Fruit fly (Drosophila melanogaster) whole organism, embryonic: ENCODE data around the gene CG9166.

ENCODE experiments used
- Abd-B ChIP-seq: fragments of 200-800 bp; sonication (Bioruptor generic); optimal IDR thresholded peaks from 2 replicates; lab custom pipeline; 2018; ENCODE audit warnings: missing biosample characterization, mild to moderate bottlenecking, missing genetic modification characterization, moderate library complexity
- Bgb ChIP-seq: fragments of 200-800 bp; sonication (Bioruptor generic); IDR thresholded peaks from 2 replicates; pipeline ENCODE4 v1.3.6; 2022; ENCODE audit warnings: missing biosample characterization, missing genetic modification characterization; ENCODE audit not compliant: partially characterized antibody
- CG11398 ChIP-seq: fragments of 200-800 bp; sonication (Bioruptor generic); optimal IDR thresholded peaks from 2 replicates; lab custom pipeline; 2016; ENCODE audit warnings: missing biosample characterization, missing genetic modification characterization
- CG11504 ChIP-seq: fragments of 200-800 bp; sonication (Bioruptor generic); optimal IDR thresholded peaks from 3 replicates; lab custom pipeline; 2019; ENCODE audit warnings: missing biosample characterization, mild to moderate bottlenecking, missing genetic modification characterization, moderate library complexity
- CG13287 ChIP-seq: fragments of 200-800 bp; sonication (Bioruptor generic); IDR thresholded peaks from 2 replicates; pipeline ENCODE4 v1.3.6; 2022; ENCODE audit warnings: missing biosample characterization, missing genetic modification characterization; ENCODE audit not compliant: partially characterized antibody
- CG14860 ChIP-seq: fragments of 200-800 bp; sonication (Bioruptor generic); IDR thresholded peaks from 3 replicates; pipeline ENCODE4 v1.3.6; 2022; ENCODE audit warnings: missing biosample characterization, missing genetic modification characterization; ENCODE audit not compliant: partially characterized antibody
- CG1603 ChIP-seq: fragments of 200-800 bp; sonication (Bioruptor generic); optimal IDR thresholded peaks from 2 replicates; lab custom pipeline; 2019; ENCODE audit warnings: missing biosample characterization, mild to moderate bottlenecking, missing genetic modification characterization, moderate library complexity
- CG16813 ChIP-seq: fragments of 200-800 bp; sonication (Bioruptor generic); IDR thresholded peaks from 3 replicates; pipeline ENCODE4 v1.3.6; 2022; ENCODE audit warnings: missing biosample characterization, missing genetic modification characterization; ENCODE audit not compliant: partially characterized antibody
- CG18619 ChIP-seq: fragments of 200-800 bp; sonication (Bioruptor generic); optimal IDR thresholded peaks from 3 replicates; lab custom pipeline; 2017; ENCODE audit warnings: missing biosample characterization, mild to moderate bottlenecking, missing genetic modification characterization
- CG2129 ChIP-seq: fragments of 200-800 bp; sonication (Bioruptor generic); IDR thresholded peaks from 2 replicates; pipeline ENCODE4 v1.3.6; 2022; ENCODE audit warnings: missing biosample characterization, missing genetic modification characterization; ENCODE audit not compliant: partially characterized antibody
- CG32532 ChIP-seq: fragments of 200-800 bp; sonication (Bioruptor generic); IDR thresholded peaks from 2 replicates; pipeline ENCODE4 v1.3.6; 2022; ENCODE audit warnings: missing biosample characterization, missing genetic modification characterization
- CG34224 ChIP-seq: fragments of 200-800 bp; sonication (Bioruptor generic); IDR thresholded peaks from 3 replicates; pipeline ENCODE4 v1.3.6; 2022; ENCODE audit warnings: missing biosample characterization, missing genetic modification characterization; ENCODE audit not compliant: partially characterized antibody
- CG4404 ChIP-seq: fragments of 200-800 bp; sonication (Bioruptor generic); IDR thresholded peaks from 2 replicates; pipeline ENCODE4 v1.3.6; 2022; ENCODE audit warnings: missing biosample characterization, missing genetic modification characterization
- CG6654 ChIP-seq: fragments of 200-800 bp; sonication (Bioruptor generic); optimal IDR thresholded peaks from 2 replicates; lab custom pipeline; 2017; ENCODE audit warnings: missing biosample characterization, mild to moderate bottlenecking, missing genetic modification characterization
- CG6791 ChIP-seq: fragments of 200-800 bp; sonication (Bioruptor generic); IDR thresholded peaks from 3 replicates; pipeline ENCODE4 v1.3.6; 2022; ENCODE audit warnings: missing biosample characterization, missing genetic modification characterization; ENCODE audit not compliant: partially characterized antibody
- CG7372 ChIP-seq: fragments of 200-800 bp; sonication (Bioruptor generic); IDR thresholded peaks from 2 replicates; pipeline ENCODE4 v1.3.6; 2022; ENCODE audit warnings: missing biosample characterization, missing genetic modification characterization
- CG8290 ChIP-seq, 3 experiments: fragments of 200-800 bp; sonication (Bioruptor generic); optimal IDR thresholded peaks; 2 replicates each; lab custom pipeline; 2016 to 2019; ENCODE audit warnings: missing biosample characterization in 3 of 3, missing genetic modification characterization in 3 of 3, mild to moderate bottlenecking in 2 of 3, moderate library complexity in 1 of 3
- CG8388 ChIP-seq: fragments of 200-800 bp; sonication (Bioruptor generic); optimal IDR thresholded peaks from 2 replicates; lab custom pipeline; 2019; ENCODE audit warnings: missing biosample characterization, mild to moderate bottlenecking, missing genetic modification characterization, moderate library complexity
- D19A ChIP-seq: fragments of 200-800 bp; optimal IDR thresholded peaks from 3 replicates; lab custom pipeline; 2019; ENCODE audit warnings: missing biosample characterization, mild to moderate bottlenecking, missing genetic modification characterization, moderate library complexity
- Dad ChIP-seq: fragments of 200-800 bp; sonication (Bioruptor generic); optimal IDR thresholded peaks from 3 replicates; lab custom pipeline; 2016; ENCODE audit warnings: missing biosample characterization, missing genetic modification characterization
- Dip3 ChIP-seq: fragments of 200-800 bp; sonication (Bioruptor generic); optimal IDR thresholded peaks from 3 replicates; lab custom pipeline; 2016; ENCODE audit warnings: missing biosample characterization, missing genetic modification characterization
- Dll ChIP-seq: fragments of 200-800 bp; sonication (Bioruptor generic); IDR thresholded peaks from 4 replicates; pipeline ENCODE4 v1.3.6; 2022; ENCODE audit warnings: missing biosample characterization, missing genetic modification characterization; ENCODE audit not compliant: partially characterized antibody
- Doc3 ChIP-seq: fragments of 200-800 bp; sonication (Bioruptor generic); IDR thresholded peaks from 3 replicates; pipeline ENCODE4 v1.3.6; 2022; ENCODE audit warnings: missing biosample characterization, missing genetic modification characterization; ENCODE audit not compliant: partially characterized antibody
- HLH4C ChIP-seq: fragments of 200-800 bp; sonication (Bioruptor generic); IDR thresholded peaks from 3 replicates; pipeline ENCODE4 v1.3.6; 2022; ENCODE audit warnings: missing biosample characterization, missing genetic modification characterization; ENCODE audit not compliant: partially characterized antibody
- HmgD ChIP-seq: fragments of 200-800 bp; sonication (Bioruptor generic); optimal IDR thresholded peaks from 3 replicates; lab custom pipeline; 2016; ENCODE audit warnings: missing biosample characterization, missing genetic modification characterization
- Hsf ChIP-seq: fragments of 200-800 bp; sonication (Bioruptor generic); optimal IDR thresholded peaks from 3 replicates; lab custom pipeline; 2016; ENCODE audit warnings: missing biosample characterization, missing genetic modification characterization
- NC2α ChIP-seq: fragments of 200-800 bp; sonication (Bioruptor generic); optimal IDR thresholded peaks from 2 replicates; lab custom pipeline; 2016; ENCODE audit warnings: missing biosample characterization, missing genetic modification characterization
- Opbp ChIP-seq: fragments of 200-800 bp; sonication (Bioruptor generic); IDR thresholded peaks from 3 replicates; pipeline ENCODE4 v1.3.6; 2022; ENCODE audit warnings: missing biosample characterization, missing genetic modification characterization; ENCODE audit not compliant: partially characterized antibody
- Pdp1 ChIP-seq, 2 experiments: fragments of 200-800 bp; sonication (Bioruptor generic); optimal IDR thresholded peaks; 3 replicates each; lab custom pipeline; 2016; ENCODE audit warnings: missing biosample characterization in 2 of 2, missing genetic modification characterization in 2 of 2, mild to moderate bottlenecking in 1 of 2, moderate library complexity in 1 of 2
- Scr ChIP-seq: fragments of 200-800 bp; sonication (Bioruptor generic); IDR thresholded peaks from 2 replicates; pipeline ENCODE4 v1.3.6; 2022; ENCODE audit warnings: missing biosample characterization, missing genetic modification characterization; ENCODE audit not compliant: partially characterized antibody
- Sry-β ChIP-seq: fragments of 200-800 bp; sonication (Bioruptor generic); optimal IDR thresholded peaks from 2 replicates; lab custom pipeline; 2018; ENCODE audit warnings: missing biosample characterization, mild to moderate bottlenecking, missing genetic modification characterization, moderate library complexity
- amos ChIP-seq: fragments of 200-800 bp; sonication (Bioruptor generic); IDR thresholded peaks from 2 replicates; pipeline ENCODE4 v1.3.6; 2022; ENCODE audit warnings: missing biosample characterization, missing genetic modification characterization; ENCODE audit not compliant: partially characterized antibody
- bbx ChIP-seq: fragments of 200-800 bp; sonication (Bioruptor generic); IDR thresholded peaks from 2 replicates; pipeline ENCODE4 v1.3.6; 2022; ENCODE audit warnings: missing biosample characterization, missing genetic modification characterization; ENCODE audit not compliant: partially characterized antibody
- btn ChIP-seq: fragments of 200-800 bp; sonication (Bioruptor generic); optimal IDR thresholded peaks from 2 replicates; lab custom pipeline; 2016; ENCODE audit warnings: missing biosample characterization, missing genetic modification characterization
- chm ChIP-seq: fragments of 200-800 bp; sonication (Bioruptor generic); IDR thresholded peaks from 2 replicates; pipeline ENCODE4 v1.3.6; 2022; ENCODE audit warnings: missing biosample characterization, missing genetic modification characterization
- dan ChIP-seq: fragments of 200-800 bp; sonication (Bioruptor generic); IDR thresholded peaks from 2 replicates; pipeline ENCODE4 v1.3.6; 2022; ENCODE audit warnings: missing biosample characterization, missing genetic modification characterization
- hb ChIP-seq: fragments of 200-800 bp; sonication (Bioruptor generic); IDR thresholded peaks from 3 replicates; pipeline ENCODE4 v1.3.6; 2022; ENCODE audit warnings: missing biosample characterization, missing genetic modification characterization; ENCODE audit not compliant: partially characterized antibody
- kay ChIP-seq: fragments of 200-800 bp; sonication (Bioruptor generic); optimal IDR thresholded peaks from 2 replicates; lab custom pipeline; 2016; ENCODE audit warnings: missing biosample characterization, missing genetic modification characterization
- knrl ChIP-seq: fragments of 200-800 bp; sonication (Bioruptor generic); IDR thresholded peaks from 3 replicates; pipeline ENCODE4 v1.3.6; 2022; ENCODE audit warnings: missing biosample characterization, missing genetic modification characterization; ENCODE audit not compliant: partially characterized antibody
- mirr ChIP-seq: fragments of 200-800 bp; sonication (Bioruptor generic); optimal IDR thresholded peaks from 3 replicates; lab custom pipeline; 2018; ENCODE audit warnings: missing biosample characterization, mild to moderate bottlenecking, missing genetic modification characterization
- nerfin-2 ChIP-seq: fragments of 200-800 bp; sonication (Bioruptor generic); IDR thresholded peaks from 2 replicates; pipeline ENCODE4 v1.3.6; 2022; ENCODE audit warnings: missing biosample characterization, missing genetic modification characterization; ENCODE audit not compliant: partially characterized antibody
- oc ChIP-seq: fragments of 200-800 bp; sonication (Bioruptor generic); optimal IDR thresholded peaks from 2 replicates; lab custom pipeline; 2018; ENCODE audit warnings: missing biosample characterization, mild to moderate bottlenecking, missing genetic modification characterization, moderate library complexity
- pita ChIP-seq: fragments of 200-800 bp; sonication (Bioruptor generic); optimal IDR thresholded peaks from 2 replicates; lab custom pipeline; 2017; ENCODE audit warnings: missing biosample characterization, mild to moderate bottlenecking, missing genetic modification characterization
- sens ChIP-seq: fragments of 200-800 bp; sonication (Bioruptor generic); peaks from one replicate; lab custom pipeline; 2016; ENCODE audit warnings: missing biosample characterization, missing genetic modification characterization
- vnd ChIP-seq: fragments of 200-800 bp; sonication (Bioruptor generic); IDR thresholded peaks from 3 replicates; pipeline ENCODE4 v1.3.6; 2022; ENCODE audit warnings: missing biosample characterization, missing genetic modification characterization; ENCODE audit not compliant: partially characterized antibody

CG9166 gene

dm6 chr3L:1379741-1380465, 29.0 kb downstream of the CG9166 start:
- TF ChIP-seq CG8290 (GFP tag; optimal IDR thresholded peaks at IDR 0.05; lab: Kevin White, UChicago) (peak; percentile 69), CG8290 (tag; optimal IDR thresholded peaks at IDR 0.05; lab: Kevin White, UChicago) (no peak), CG6654 (no peak), kay (GFP tag; lab: Kevin White, UChicago) (no peak), amos (GFP tag; lab: Robert Waterston, UW) (peak; percentile 66), pita (GFP tag; lab: Kevin White, UChicago) (no peak), nerfin-2 (0 out of 2 replicates have a peak, but pooled peaks have one; percentile 47), hb (GFP tag; lab: Robert Waterston, UW) (0 out of 3 replicates have a peak, but pooled peaks have one; percentile 42), HLH4C (GFP tag; lab: Robert Waterston, UW) (peak; percentile 54), Sry-β (GFP tag; lab: Kevin White, UChicago) (no peak), CG4404 (GFP tag; lab: Robert Waterston, UW) (no peak), bbx (GFP tag; lab: Robert Waterston, UW) (peak; percentile 50; the same call in 1 of the 2 replicates), oc (no peak), CG13287 (GFP tag; lab: Robert Waterston, UW) (peak; percentile 30), Hsf (GFP tag; lab: Kevin White, UChicago) (no peak), D19A (tag; lab: Kevin White, UChicago) (no peak), Dip3 (no peak), Dad (GFP tag; lab: Kevin White, UChicago) (no peak), Opbp (peak; percentile 69; the same call in 2 of the 3 replicates), CG6791 (GFP tag; lab: Robert Waterston, UW) (peak; percentile 76), HmgD (no peak), CG16813 (GFP tag; lab: Robert Waterston, UW) (peak; percentile 61; the same call in 2 of the 3 replicates), mirr (no peak), CG11398 (GFP tag; lab: Kevin White, UChicago) (no peak), CG2129 (peak; percentile 13; the same call in 1 of the 2 replicates), CG32532 (GFP tag; lab: Robert Waterston, UW) (no peak), Abd-B (GFP tag; lab: Kevin White, UChicago) (no peak), CG7372 (GFP tag; lab: Robert Waterston, UW) (no peak), Bgb (GFP tag; lab: Robert Waterston, UW) (peak; percentile 44; the same call in 1 of the 2 replicates), CG34224 (no peak), Doc3 (GFP tag; lab: Robert Waterston, UW) (0 out of 3 replicates have a peak, but pooled peaks have one; percentile 30), CG1603 (no peak), vnd (peak; percentile 27; the same call in 1 of the 3 replicates), Scr (GFP tag; lab: Robert Waterston, UW) (peak; percentile 52), Dll (GFP tag; lab: Robert Waterston, UW) (peak; percentile 43; the same call in 1 of the 4 replicates), CG18619 (GFP tag; lab: Kevin White, UChicago) (no peak), NC2α (GFP tag; lab: Kevin White, UChicago) (no peak), sens (GFP tag; lab: Kevin White, UChicago) (peak; percentile 16), dan (GFP tag; lab: Robert Waterston, UW) (no peak), btn (GFP tag; lab: Kevin White, UChicago) (no peak), CG8388 (GFP tag; lab: Kevin White, UChicago) (no peak), CG11504 (tag; lab: Kevin White, UChicago) (no peak), chm (GFP tag; lab: Robert Waterston, UW) (peak; percentile 8; the same call in 1 of the 2 replicates), CG14860 (GFP tag; lab: Robert Waterston, UW) (peak; percentile 50; the same call in 1 of the 3 replicates), knrl (GFP tag; lab: Robert Waterston, UW) (peak; percentile 50; the same call in 2 of the 3 replicates), Pdp1 (GFP tag; optimal IDR thresholded peaks at IDR 0.05; lab: Kevin White, UChicago) (peak in 1 of 2 experiments; percentile 10)
